Worm (Caenorhabditis elegans): Measurements from ENCODE around the gene C12D8.13.

C12D8.13 gene

ce11 chrV:10260460-10260859, 40.0 kb upstream of the C12D8.13 start, which contains the start of gene sri-18:
Gene sri-18, minus strand, starts transcription at chrV:10260560.
- TF ChIP-seq skn-1 (tag; optimal IDR thresholded peaks at IDR 0.05) (no peak), sma-9 (GFP tag; optimal IDR thresholded peaks at IDR 0.05) (no peak), sma-9 (tag; optimal IDR thresholded peaks at IDR 0.05) (no peak), snpc-4 (tag; optimal IDR thresholded peaks at IDR 0.05) (no peak), aly-2 (tag; optimal IDR thresholded peaks at IDR 0.05) (no peak), lin-13 (GFP tag; optimal IDR thresholded peaks at IDR 0.05) (no peak), crh-2 (tag; optimal IDR thresholded peaks at IDR 0.05) (no peak), lin-39 (tag; optimal IDR thresholded peaks at IDR 0.05) (no peak), sem-4 (tag; optimal IDR thresholded peaks at IDR 0.05) (no peak), Y55F3AM.14 (GFP tag; optimal IDR thresholded peaks at IDR 0.05) (no peak), elt-1 (tag; optimal IDR thresholded peaks at IDR 0.05) (no peak), ztf-4 (tag; optimal IDR thresholded peaks at IDR 0.05) (no peak), lin-11 (tag; optimal IDR thresholded peaks at IDR 0.05) (no peak), peb-1 (tag; optimal IDR thresholded peaks at IDR 0.05) (no peak), nhr-25 (tag; optimal IDR thresholded peaks at IDR 0.05) (no peak), lsy-2 (tag; optimal IDR thresholded peaks at IDR 0.05) (no peak), ama-1 (optimal IDR thresholded peaks at IDR 0.05) (no peak), dmd-4 (tag; optimal IDR thresholded peaks at IDR 0.05) (no peak), nhr-129 (tag; optimal IDR thresholded peaks at IDR 0.05) (no peak), nhr-6 (tag; optimal IDR thresholded peaks at IDR 0.05) (no peak), ztf-11 (tag; optimal IDR thresholded peaks at IDR 0.05) (no peak)

- no peak for TF ChIP-seq nhr-25 (tag; optimal IDR thresholded peaks at IDR 0.05)
- no peak for TF ChIP-seq Y55F3AM.14 (GFP tag; optimal IDR thresholded peaks at IDR 0.05)
- TF ChIP-seq lin-11 (tag; optimal IDR thresholded peaks at IDR 0.05), result no peak
- TF ChIP-seq ztf-4 (tag; optimal IDR thresholded peaks at IDR 0.05), result no peak
- TF ChIP-seq nhr-23 (tag; optimal IDR thresholded peaks at IDR 0.05), result no peak
- TF ChIP-seq nhr-77 (tag; optimal IDR thresholded peaks at IDR 0.05), result no peak
- no peak for TF ChIP-seq nhr-6 (tag; optimal IDR thresholded peaks at IDR 0.05)
- no peak for TF ChIP-seq egl-27 (tag; optimal IDR thresholded peaks at IDR 0.05)
- TF ChIP-seq ztf-1 (GFP tag; conservative IDR thresholded peaks at IDR 0.05), result no peak
- no peak for TF ChIP-seq ZK546.5 (tag; optimal IDR thresholded peaks at IDR 0.05)
- TF ChIP-seq elt-3 (tag; optimal IDR thresholded peaks at IDR 0.05), result no peak
- TF ChIP-seq zag-1 (tag; optimal IDR thresholded peaks at IDR 0.05), result no peak
- no peak for TF ChIP-seq mab-5 (tag; optimal IDR thresholded peaks at IDR 0.05)
- TF ChIP-seq skn-1 (tag; optimal IDR thresholded peaks at IDR 0.05), result no peak
- no peak for TF ChIP-seq mdl-1 (tag; optimal IDR thresholded peaks at IDR 0.05)
- peak; percentile 80 for TF ChIP-seq fos-1 (tag; optimal IDR thresholded peaks at IDR 0.05)
- TF ChIP-seq blmp-1 (tag; optimal IDR thresholded peaks at IDR 0.05; ENCODE audit: insufficient read depth), result no peak
- no peak for TF ChIP-seq ztf-11 (tag; optimal IDR thresholded peaks at IDR 0.05)
- no peak for TF ChIP-seq gmeb-1 (tag; optimal IDR thresholded peaks at IDR 0.05)
- TF ChIP-seq sma-9 (GFP tag; optimal IDR thresholded peaks at IDR 0.05), result peak; percentile 55
- no peak for TF ChIP-seq sma-9 (tag; optimal IDR thresholded peaks at IDR 0.05)
- TF ChIP-seq F13H6.1 (tag; optimal IDR thresholded peaks at IDR 0.05), result peak; percentile 5
- no peak for TF ChIP-seq mbf-1 (tag; optimal IDR thresholded peaks at IDR 0.05)
- no peak for TF ChIP-seq crh-2 (tag; optimal IDR thresholded peaks at IDR 0.05)
- TF ChIP-seq nhr-21 (tag; optimal IDR thresholded peaks at IDR 0.05), result no peak
Observed at ce11 chrV:10256050-10256449, 35.5 kb upstream of the C12D8.13 start, which contains the start of gene nhr-232. Gene nhr-232, plus strand, starts transcription at chrV:10256170.

DNA sequence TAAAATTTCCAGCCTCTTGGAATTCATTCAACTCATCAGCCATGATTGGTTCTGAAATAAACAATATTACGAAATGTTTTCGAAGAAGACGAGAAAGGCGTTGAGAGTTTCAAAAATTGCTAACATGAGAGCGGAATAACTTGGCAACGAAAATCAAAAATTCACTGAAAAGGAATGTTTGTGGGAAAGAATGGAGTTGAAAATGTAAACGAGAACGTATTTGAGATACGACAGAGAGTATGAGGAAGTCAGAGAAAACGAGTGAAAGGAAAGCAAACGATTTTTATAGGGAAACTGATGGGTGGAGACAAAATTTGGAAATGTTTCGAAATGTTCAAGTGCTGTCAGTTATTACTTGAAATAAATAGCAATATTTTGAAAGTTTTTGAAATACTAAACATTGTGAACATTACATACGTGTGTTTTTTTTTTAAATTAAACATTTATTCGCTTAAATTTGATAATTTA, 34.5 kb upstream of the C12D8.13 start, which contains the start of gene rop-1:
Gene rop-1 (minus strand): TSS at position 51 of the 468 bp plus-strand sequence.
- TF ChIP-seq lsy-2 (tag; optimal IDR thresholded peaks at IDR 0.05) (peak in 1 of 2 experiments; percentile 15), ztf-4 (tag; optimal IDR thresholded peaks at IDR 0.05) (no peak), aly-2 (tag; optimal IDR thresholded peaks at IDR 0.05) (no peak), ama-1 (optimal IDR thresholded peaks at IDR 0.05) (peak; percentile 19), sma-3 (GFP tag; optimal IDR thresholded peaks at IDR 0.05) (no peak), elt-1 (tag; optimal IDR thresholded peaks at IDR 0.05) (no peak), sem-4 (tag; optimal IDR thresholded peaks at IDR 0.05) (no peak), ceh-16 (tag; optimal IDR thresholded peaks at IDR 0.05) (no peak), nhr-77 (tag; optimal IDR thresholded peaks at IDR 0.05) (no peak), nhr-23 (tag; optimal IDR thresholded peaks at IDR 0.05) (no peak), nhr-129 (tag; optimal IDR thresholded peaks at IDR 0.05) (peak; percentile 88), gmeb-1 (tag; optimal IDR thresholded peaks at IDR 0.05) (peak; percentile 2), sma-9 (GFP tag; optimal IDR thresholded peaks at IDR 0.05) (no peak), sma-9 (tag; optimal IDR thresholded peaks at IDR 0.05) (no peak), nhr-25 (tag; optimal IDR thresholded peaks at IDR 0.05) (no peak), nhr-11 (tag; optimal IDR thresholded peaks at IDR 0.05) (no peak), unc-39 (tag; optimal IDR thresholded peaks at IDR 0.05) (no peak), dmd-4 (tag; optimal IDR thresholded peaks at IDR 0.05) (no peak), nhr-237 (tag; optimal IDR thresholded peaks at IDR 0.05) (no peak), elt-3 (tag; optimal IDR thresholded peaks at IDR 0.05) (no peak), zag-1 (tag; optimal IDR thresholded peaks at IDR 0.05) (no peak), mbf-1 (tag; optimal IDR thresholded peaks at IDR 0.05) (no peak), nhr-10 (tag; optimal IDR thresholded peaks at IDR 0.05) (no peak), egl-27 (tag; optimal IDR thresholded peaks at IDR 0.05) (no peak), ZK546.5 (tag; optimal IDR thresholded peaks at IDR 0.05) (no peak), lin-13 (GFP tag; optimal IDR thresholded peaks at IDR 0.05) (no peak), unc-55 (GFP tag; optimal IDR thresholded peaks at IDR 0.05) (peak; percentile 75), Y55F3AM.14 (GFP tag; optimal IDR thresholded peaks at IDR 0.05) (no peak), C34F6.9 (tag; optimal IDR thresholded peaks at IDR 0.05) (peak; percentile 60), lin-11 (tag; optimal IDR thresholded peaks at IDR 0.05) (no peak), mdl-1 (tag; optimal IDR thresholded peaks at IDR 0.05) (no peak), F13H6.1 (tag; optimal IDR thresholded peaks at IDR 0.05) (no peak), fos-1 (tag; optimal IDR thresholded peaks at IDR 0.05) (peak; percentile 48), unc-62 (GFP tag; optimal IDR thresholded peaks at IDR 0.05) (no peak), ztf-1 (GFP tag; conservative IDR thresholded peaks at IDR 0.05) (no peak), blmp-1 (tag; optimal IDR thresholded peaks at IDR 0.05; ENCODE audit: insufficient read depth) (peak; percentile 53), skn-1 (tag; optimal IDR thresholded peaks at IDR 0.05) (no peak)

All from whole organism, L2 larva.